Worm (Caenorhabditis elegans): Measurements from ENCODE around the gene F56D6.14.
"Not testable (repeated sequence)": the region's sequence is repeated elsewhere in the genome, so short reads cannot be mapped to it uniquely, and the experiment has no call there.

Gene F56D6.14

ce11 chrIV:3907506-3908188 lies 9.9 kb upstream of the F56D6.14 start, which contains the start of the genes F56D6.22 and F56D6.12:
Gene F56D6.22 (minus strand): TSS chrIV:3907606.
Gene F56D6.12 (plus strand): TSS chrIV:3908138.
- TF ChIP-seq nhr-28 (tag; optimal IDR thresholded peaks at IDR 0.05), result no peak
- TF ChIP-seq fos-1 (tag; optimal IDR thresholded peaks at IDR 0.05), result no peak
- TF ChIP-seq nhr-25 (tag; optimal IDR thresholded peaks at IDR 0.05), result no peak
- TF ChIP-seq nhr-23 (tag; optimal IDR thresholded peaks at IDR 0.05), result no peak

ce11 chrIV:3909114-3909513 lies 8.4 kb upstream of the F56D6.14 start, which contains the start of gene F56D6.13:
Gene F56D6.13 (plus strand): TSS chrIV:3909414.
- TF ChIP-seq ama-1 (optimal IDR thresholded peaks at IDR 0.05), result no peak
- no peak for TF ChIP-seq aly-2 (tag; optimal IDR thresholded peaks at IDR 0.05)
- TF ChIP-seq elt-2 (tag; optimal IDR thresholded peaks at IDR 0.05), result no peak
- TF ChIP-seq ceh-16 (tag; optimal IDR thresholded peaks at IDR 0.05), result no peak
- TF ChIP-seq sea-2 (GFP tag; optimal IDR thresholded peaks at IDR 0.05), result no peak
- no peak for TF ChIP-seq ceh-82 (tag; optimal IDR thresholded peaks at IDR 0.05)
- TF ChIP-seq unc-39 (tag; optimal IDR thresholded peaks at IDR 0.05), result no peak
- no peak for TF ChIP-seq fos-1 (tag; optimal IDR thresholded peaks at IDR 0.05)
- TF ChIP-seq pha-4 (tag; optimal IDR thresholded peaks at IDR 0.05), result no peak
- TF ChIP-seq nhr-237 (tag; optimal IDR thresholded peaks at IDR 0.05), result no peak

ce11 chrIV:3911848-3912247 lies 5.7 kb upstream of the F56D6.14 start, which contains the start of gene F56D6.18:
Gene F56D6.18 (minus strand): TSS chrIV:3911948.
- not testable (repeated sequence) for TF ChIP-seq hmg-11 (tag; optimal IDR thresholded peaks at IDR 0.05); nhr-23 (tag; optimal IDR thresholded peaks at IDR 0.05); sea-2 (GFP tag; optimal IDR thresholded peaks at IDR 0.05)

DNA sequence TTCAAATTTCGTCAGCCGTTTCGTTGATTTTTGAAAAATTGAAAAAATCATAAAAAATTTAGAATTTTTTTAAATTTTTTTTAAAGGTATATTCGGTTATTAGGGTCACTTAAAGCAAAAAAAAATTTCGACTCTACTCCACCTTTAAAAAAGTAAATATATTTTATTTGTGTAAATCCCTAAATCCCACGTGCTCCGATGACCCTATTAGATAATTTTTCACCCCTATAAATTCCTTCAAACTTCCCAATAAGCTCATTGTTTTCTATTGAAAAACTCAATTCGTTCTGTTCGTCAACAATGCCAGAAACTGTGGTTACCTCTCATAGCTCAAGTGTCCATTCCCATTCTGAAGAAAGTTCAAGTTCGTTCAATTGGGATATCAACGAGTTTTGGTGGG lies 4.9 kb upstream of the F56D6.14 start, which contains the start of gene F56D6.20:
Gene F56D6.20, plus strand, starts transcription at position 301 of the 400 bp plus-strand sequence.
- no peak for TF ChIP-seq nhr-77 (tag; optimal IDR thresholded peaks at IDR 0.05)
- no peak for TF ChIP-seq nhr-28 (tag; optimal IDR thresholded peaks at IDR 0.05)
- TF ChIP-seq lsy-12 (tag; optimal IDR thresholded peaks at IDR 0.05), result no peak
- no peak for TF ChIP-seq aly-2 (tag; optimal IDR thresholded peaks at IDR 0.05)
- TF ChIP-seq hmg-11 (tag; optimal IDR thresholded peaks at IDR 0.05), result no peak
- no peak for TF ChIP-seq ceh-9 (tag; optimal IDR thresholded peaks at IDR 0.05)
- no peak for TF ChIP-seq ama-1 (optimal IDR thresholded peaks at IDR 0.05)
- TF ChIP-seq unc-39 (tag; optimal IDR thresholded peaks at IDR 0.05), result no peak
- TF ChIP-seq zag-1 (tag; optimal IDR thresholded peaks at IDR 0.05), result no peak
- TF ChIP-seq nhr-11 (tag; optimal IDR thresholded peaks at IDR 0.05), result no peak
- no peak for TF ChIP-seq ztf-11 (tag; optimal IDR thresholded peaks at IDR 0.05)
- TF ChIP-seq elt-2 (tag; optimal IDR thresholded peaks at IDR 0.05), result no peak
- TF ChIP-seq tbx-2 (tag; optimal IDR thresholded peaks at IDR 0.05), result no peak
- TF ChIP-seq daf-12 (tag; optimal IDR thresholded peaks at IDR 0.05), result no peak
- no peak for TF ChIP-seq mml-1 (tag; optimal IDR thresholded peaks at IDR 0.05)
- TF ChIP-seq egl-5 (tag; optimal IDR thresholded peaks at IDR 0.05), result no peak

- TF ChIP-seq nhr-237 (tag; optimal IDR thresholded peaks at IDR 0.05) (no peak), hmg-11 (tag; optimal IDR thresholded peaks at IDR 0.05) (no peak), mdl-1 (tag; optimal IDR thresholded peaks at IDR 0.05) (no peak), egl-27 (tag; optimal IDR thresholded peaks at IDR 0.05) (no peak), elt-3 (tag; optimal IDR thresholded peaks at IDR 0.05) (no peak), ceh-9 (tag; optimal IDR thresholded peaks at IDR 0.05) (no peak), ZK546.5 (tag; optimal IDR thresholded peaks at IDR 0.05) (no peak), pqm-1 (tag; optimal IDR thresholded peaks at IDR 0.05) (no peak), nhr-28 (tag; optimal IDR thresholded peaks at IDR 0.05) (no peak), fkh-10 (GFP tag; optimal IDR thresholded peaks at IDR 0.05) (no peak), ceh-82 (tag; optimal IDR thresholded peaks at IDR 0.05) (no peak), snpc-4 (tag; optimal IDR thresholded peaks at IDR 0.05) (no peak)
Measured at ce11 chrIV:3914462-3914861, 3.0 kb upstream of the F56D6.14 start, which contains the start of gene F56D6.19. Gene F56D6.19 (plus strand): TSS chrIV:3914762.

DNA sequence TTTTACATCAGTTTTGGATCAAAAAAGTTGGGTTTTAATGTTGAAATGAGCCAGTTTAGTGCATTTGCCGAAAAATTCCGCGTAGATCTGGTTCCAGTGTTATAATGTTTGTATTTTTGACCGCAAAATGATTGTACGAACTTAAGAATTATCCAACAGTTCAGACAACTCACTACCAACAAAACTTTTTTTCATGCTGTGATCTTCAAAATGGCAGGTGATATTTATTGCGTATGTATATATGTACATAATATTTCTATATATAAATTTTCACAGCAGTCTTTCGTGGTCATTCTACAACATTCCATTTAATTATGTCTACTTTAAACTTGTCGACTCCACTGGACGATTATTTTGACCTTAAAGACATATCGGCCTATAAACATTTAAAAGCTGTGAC lies 2.2 kb upstream of the F56D6.14 start, which contains the start of gene srz-20:
Gene srz-20, plus strand, starts transcription at position 301 of the 400 bp plus-strand sequence.
- no peak for TF ChIP-seq zag-1 (tag; optimal IDR thresholded peaks at IDR 0.05)
- no peak for TF ChIP-seq jun-1 (tag; optimal IDR thresholded peaks at IDR 0.05)
- TF ChIP-seq nhr-76 (tag; optimal IDR thresholded peaks at IDR 0.05), result no peak
- TF ChIP-seq nhr-23 (tag; optimal IDR thresholded peaks at IDR 0.05), result no peak
- TF ChIP-seq ceh-16 (tag; optimal IDR thresholded peaks at IDR 0.05), result no peak
- no peak for TF ChIP-seq tbx-2 (tag; optimal IDR thresholded peaks at IDR 0.05)
- no peak for TF ChIP-seq nhr-43 (tag; optimal IDR thresholded peaks at IDR 0.05; ENCODE audit: poor library complexity, severe bottlenecking)
- TF ChIP-seq nhr-11 (tag; optimal IDR thresholded peaks at IDR 0.05), result no peak
- TF ChIP-seq nhr-28 (tag; optimal IDR thresholded peaks at IDR 0.05), result no peak
- no peak for TF ChIP-seq aly-2 (tag; optimal IDR thresholded peaks at IDR 0.05)
- TF ChIP-seq hmg-11 (tag; optimal IDR thresholded peaks at IDR 0.05), result no peak
- TF ChIP-seq R02D3.7 (tag; optimal IDR thresholded peaks at IDR 0.05), result no peak
